Worm (Caenorhabditis elegans): Measurements from ENCODE around the gene ceh-92.

DNA sequence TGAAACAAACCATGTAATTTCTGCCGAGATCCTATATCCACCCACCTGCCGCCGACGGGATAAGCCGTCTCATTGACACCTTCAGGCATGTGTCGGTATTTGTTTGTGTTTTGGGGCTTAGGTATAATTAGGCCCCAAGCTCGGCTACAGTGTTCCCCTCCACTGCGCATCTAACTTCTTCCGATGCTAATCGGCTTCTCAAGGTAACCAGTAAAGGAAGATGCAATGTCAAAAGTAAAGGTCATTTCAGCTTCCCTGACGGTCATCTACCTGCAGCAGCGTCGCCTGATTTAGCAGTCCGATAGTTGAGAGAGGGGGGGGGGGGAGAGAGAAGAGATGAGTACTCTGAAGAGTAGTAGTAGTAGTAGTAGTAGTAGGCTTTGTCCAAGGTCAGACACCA lies 23.1 kb upstream of the ceh-92 start:
- TF ChIP-seq ama-1 (optimal IDR thresholded peaks at IDR 0.05) (no peak), blmp-1 (tag; optimal IDR thresholded peaks at IDR 0.05; ENCODE audit: insufficient read depth) (no peak), nhr-25 (tag; optimal IDR thresholded peaks at IDR 0.05) (peak; percentile 36), unc-62 (GFP tag; optimal IDR thresholded peaks at IDR 0.05) (no peak), skn-1 (tag; optimal IDR thresholded peaks at IDR 0.05) (no peak)

Data from whole organism, L2 larva.